Fruit fly (Drosophila melanogaster): ENCODE data around the gene CG7102.

Gene CG7102

DNA sequence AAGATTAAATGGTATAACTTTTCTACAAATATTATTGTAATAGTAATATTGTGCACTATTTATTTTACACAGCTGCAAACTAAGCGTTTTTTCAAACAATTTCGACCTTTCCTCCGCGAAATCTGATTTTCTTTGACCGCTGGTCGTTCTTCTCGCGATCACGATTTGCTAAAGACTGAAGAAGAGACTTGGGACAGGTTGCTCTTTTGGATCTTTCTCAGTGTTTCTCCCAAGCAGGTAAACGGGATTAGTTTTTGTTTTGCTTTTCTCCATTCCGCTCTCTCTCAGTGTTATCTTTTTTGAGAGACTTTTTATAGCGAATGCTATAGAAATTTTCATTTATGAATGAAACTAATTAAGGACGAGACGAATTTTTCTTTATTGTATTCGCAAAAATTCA is at the start of gene CG7102:
CG7102 (minus strand) TSS at position 181 of the 400 bp plus-strand sequence.
- TF ChIP-seq psq (GFP tag; optimal IDR thresholded peaks at IDR 0.05): no peak
- no peak for TF ChIP-seq foxo (GFP tag; optimal IDR thresholded peaks at IDR 0.05)
- no peak for TF ChIP-seq sv (GFP tag; optimal IDR thresholded peaks at IDR 0.05)
- TF ChIP-seq Dfd (GFP tag; optimal IDR thresholded peaks at IDR 0.05): no peak
- no peak for TF ChIP-seq Mio (GFP tag; optimal IDR thresholded peaks at IDR 0.05)
- TF ChIP-seq CG32264 (GFP tag; optimal IDR thresholded peaks at IDR 0.05): no peak
- no peak for TF ChIP-seq Dif (GFP tag; optimal IDR thresholded peaks at IDR 0.05; ENCODE audit: partially characterized antibody)
- TF ChIP-seq ey (GFP tag; optimal IDR thresholded peaks at IDR 0.05): no peak
- TF ChIP-seq Hr78 (GFP tag; optimal IDR thresholded peaks at IDR 0.05): no peak
- TF ChIP-seq GATAd (GFP tag; optimal IDR thresholded peaks at IDR 0.05): no peak

- TF ChIP-seq brk (GFP tag; optimal IDR thresholded peaks at IDR 0.05) (no peak), pan (optimal IDR thresholded peaks at IDR 0.05) (no peak), jim (GFP tag; optimal IDR thresholded peaks at IDR 0.05) (no peak), lola (GFP tag; optimal IDR thresholded peaks at IDR 0.05) (no peak)
These were observed 49.1 kb upstream of the CG7102 start for dm6 chr2L:7936391-7936790.

DNA sequence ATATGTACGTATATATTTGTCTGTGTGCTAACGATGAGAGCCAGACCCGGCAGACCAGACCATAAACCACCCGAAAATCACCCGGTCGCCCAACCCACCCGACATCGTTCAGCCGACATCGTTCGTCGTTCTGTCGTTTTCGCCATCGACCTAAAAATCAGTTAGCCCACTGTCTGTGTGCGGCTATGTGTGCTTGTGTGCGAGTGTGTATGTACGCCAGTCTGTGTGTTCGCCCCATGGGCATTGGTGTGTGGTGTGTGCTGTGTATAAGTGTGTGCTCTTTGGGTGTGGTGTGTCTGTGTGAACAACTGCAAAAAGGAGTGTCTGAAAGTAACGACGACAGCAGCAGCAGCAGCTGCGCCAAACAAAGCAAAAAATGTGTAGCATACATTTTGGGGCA is 45.9 kb upstream of the CG7102 start:
- TF ChIP-seq N (GFP tag; optimal IDR thresholded peaks at IDR 0.05) (no peak), foxo (GFP tag; optimal IDR thresholded peaks at IDR 0.05) (no peak), psq (GFP tag; optimal IDR thresholded peaks at IDR 0.05) (no peak), br (GFP tag; optimal IDR thresholded peaks at IDR 0.05) (no peak)

DNA sequence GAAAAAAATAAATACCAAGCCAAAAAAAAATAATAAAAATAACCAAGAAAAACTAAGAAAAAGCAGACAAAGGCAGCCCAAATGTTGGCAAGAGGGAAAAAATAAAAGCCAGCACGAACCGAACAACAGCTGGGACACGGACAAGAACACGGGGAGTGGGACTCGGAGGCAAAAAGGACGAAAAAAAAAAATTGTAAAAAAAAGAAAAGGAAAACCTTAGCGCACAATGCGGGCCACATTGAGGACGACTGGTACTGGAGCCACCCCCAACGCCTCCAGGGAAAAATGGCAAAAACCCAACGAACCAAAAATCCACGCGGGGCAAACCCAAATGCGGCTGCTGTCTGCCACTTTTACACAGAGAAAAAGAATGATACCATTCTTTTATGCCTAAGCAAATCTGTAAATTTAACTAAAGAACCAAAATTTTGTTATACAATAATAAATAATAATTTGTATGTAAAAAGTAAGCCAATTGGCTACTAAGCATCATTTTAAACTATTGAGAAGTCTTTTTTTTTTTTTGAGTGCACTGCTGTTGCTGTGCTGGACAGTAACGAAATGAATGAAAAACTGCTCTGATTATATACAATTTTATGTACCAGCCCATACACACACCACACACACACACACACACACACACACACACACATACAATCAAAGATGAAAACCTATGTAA is 44.9 kb upstream of the CG7102 start:
- TF ChIP-seq Abd-B (GFP tag; optimal IDR thresholded peaks at IDR 0.05) (no peak), usp (GFP tag; optimal IDR thresholded peaks at IDR 0.05) (no peak), psq (GFP tag; optimal IDR thresholded peaks at IDR 0.05) (peak; percentile 49), lola (GFP tag; optimal IDR thresholded peaks at IDR 0.05) (no peak), h (GFP tag; optimal IDR thresholded peaks at IDR 0.05) (peak; percentile 61), Vsx2 (GFP tag; optimal IDR thresholded peaks at IDR 0.05; ENCODE audit: partially characterized antibody) (no peak), Hr83 (GFP tag; optimal IDR thresholded peaks at IDR 0.05; ENCODE audit: poor library complexity, severe bottlenecking) (no peak), fru (GFP tag; optimal IDR thresholded peaks at IDR 0.05) (peak; percentile 57), dmrt93B (GFP tag; optimal IDR thresholded peaks at IDR 0.05) (peak; percentile 23), GATAd (GFP tag; optimal IDR thresholded peaks at IDR 0.05) (no peak), N (GFP tag; optimal IDR thresholded peaks at IDR 0.05) (no peak), dl (GFP tag; optimal IDR thresholded peaks at IDR 0.05; ENCODE audit: insufficient read depth in 1 of 2, partially characterized antibody in 2 of 2) (no peak), foxo (GFP tag; optimal IDR thresholded peaks at IDR 0.05) (peak in 1 of 2 experiments; percentile 47), brk (GFP tag; optimal IDR thresholded peaks at IDR 0.05) (no peak), Sp1 (GFP tag; optimal IDR thresholded peaks at IDR 0.05) (peak; percentile 21), rgr (GFP tag; optimal IDR thresholded peaks at IDR 0.05) (peak; percentile 32), CG9705 (GFP tag; optimal IDR thresholded peaks at IDR 0.05) (peak; percentile 9), CrebA (GFP tag; optimal IDR thresholded peaks at IDR 0.05; ENCODE audit: borderline replicate concordance) (no peak), sage (GFP tag; optimal IDR thresholded peaks at IDR 0.05) (no peak), Hr78 (GFP tag; optimal IDR thresholded peaks at IDR 0.05) (no peak), Jra (GFP tag; optimal IDR thresholded peaks at IDR 0.05) (no peak), OdsH (GFP tag; optimal IDR thresholded peaks at IDR 0.05) (peak; percentile 17), sv (GFP tag; optimal IDR thresholded peaks at IDR 0.05) (no peak), Dif (GFP tag; optimal IDR thresholded peaks at IDR 0.05; ENCODE audit: partially characterized antibody) (no peak), jim (GFP tag; optimal IDR thresholded peaks at IDR 0.05) (no peak), Dfd (GFP tag; optimal IDR thresholded peaks at IDR 0.05) (no peak), HLH106 (tag; optimal IDR thresholded peaks at IDR 0.05) (peak; percentile 52), ey (GFP tag; optimal IDR thresholded peaks at IDR 0.05) (peak; percentile 43), pan (optimal IDR thresholded peaks at IDR 0.05) (no peak), Mio (GFP tag; optimal IDR thresholded peaks at IDR 0.05) (no peak), br (GFP tag; optimal IDR thresholded peaks at IDR 0.05) (no peak), tai (GFP tag; optimal IDR thresholded peaks at IDR 0.05) (no peak), Hnf4 (GFP tag; optimal IDR thresholded peaks at IDR 0.05) (no peak), dsf (GFP tag; optimal IDR thresholded peaks at IDR 0.05; ENCODE audit: borderline replicate concordance) (no peak), Myc (optimal IDR thresholded peaks at IDR 0.05) (no peak), Rel (GFP tag; optimal IDR thresholded peaks at IDR 0.05) (no peak), Rel (tag; optimal IDR thresholded peaks at IDR 0.05) (no peak), CG32264 (GFP tag; optimal IDR thresholded peaks at IDR 0.05) (no peak), woc (GFP tag; optimal IDR thresholded peaks at IDR 0.05) (peak; percentile 13)

All from whole organism, wandering third instar larva.